Fruit fly (Drosophila melanogaster) whole organism: ENCODE results near the gene CG8138.

Experiments
- pan ChIP-seq: fragments of >200 bp; optimal IDR thresholded peaks from 2 replicates; lab custom pipeline; 2017
- psq ChIP-seq: fragments of >200 bp; optimal IDR thresholded peaks from 2 replicates; lab custom pipeline; 2017
- usp ChIP-seq: fragments of >200 bp; optimal IDR thresholded peaks from 2 replicates; lab custom pipeline; 2017; ENCODE audit warnings: missing biosample characterization, missing genetic modification characterization, mixed read lengths

DNA sequence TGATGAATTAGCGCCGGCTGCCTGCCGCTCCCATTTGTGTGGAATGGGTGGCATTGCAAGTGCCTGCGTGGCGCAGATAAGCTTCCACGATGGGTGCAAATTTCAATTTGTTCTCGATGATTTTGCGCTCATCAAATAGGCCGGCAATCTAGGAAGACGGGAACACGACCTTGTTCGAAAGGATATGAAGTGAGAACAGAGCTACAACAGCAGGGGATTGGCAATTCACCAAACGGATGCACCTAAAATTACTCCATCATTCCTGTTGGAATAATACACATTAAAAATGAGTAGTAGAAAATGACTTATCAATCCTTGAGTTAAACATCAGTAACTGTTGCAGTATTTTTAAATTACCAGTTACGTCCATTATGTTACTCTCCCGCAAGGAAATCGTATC is 7.1 kb downstream of the CG8138 start, which contains the start of gene CG14380:
- TF ChIP-seq psq (no peak), pan (no peak), usp (GFP tag; lab: Kevin White, UChicago) (no peak)
